Fruit fly (Drosophila melanogaster) whole organism, embryonic: ENCODE data around the gene CG34307.

Source experiments
- Adf1 ChIP-seq: fragments of 200-800 bp; sonication (Bioruptor generic); IDR thresholded peaks from 2 replicates; pipeline ENCODE4 v1.3.6; 2022; ENCODE audit warnings: missing biosample characterization, missing genetic modification characterization
- B-H1 ChIP-seq: fragments of 200-800 bp; sonication (Bioruptor generic); IDR thresholded peaks from 3 replicates; pipeline ENCODE4 v1.3.6; 2022; ENCODE audit warnings: missing biosample characterization, missing genetic modification characterization
- BtbVII ChIP-seq: fragments of 200-800 bp; sonication (Bioruptor generic); optimal IDR thresholded peaks from 3 replicates; lab custom pipeline; 2017; ENCODE audit warnings: missing biosample characterization, mild to moderate bottlenecking, missing genetic modification characterization
- CG10209 ChIP-seq: fragments of 200-800 bp; sonication (Bioruptor generic); optimal IDR thresholded peaks from 3 replicates; lab custom pipeline; 2017; ENCODE audit warnings: missing biosample characterization, mild to moderate bottlenecking, missing genetic modification characterization, missing genetic modification reagents
- CG11093 ChIP-seq: fragments of 200-800 bp; sonication (Bioruptor generic); IDR thresholded peaks from 3 replicates; pipeline ENCODE4 v1.3.6; 2022; ENCODE audit warnings: missing biosample characterization, missing genetic modification characterization
- CG11696 ChIP-seq: fragments of 200-800 bp; sonication (Bioruptor generic); IDR thresholded peaks from 2 replicates; pipeline ENCODE4 v1.3.6; 2022; ENCODE audit warnings: missing biosample characterization, missing genetic modification characterization
- CG12659 ChIP-seq: fragments of 200-800 bp; sonication (Bioruptor generic); optimal IDR thresholded peaks from 3 replicates; lab custom pipeline; 2017; ENCODE audit warnings: mild to moderate bottlenecking, missing biosample characterization, missing genetic modification reagents, missing genetic modification characterization
- CG12942 ChIP-seq: fragments of 200-800 bp; sonication (Bioruptor generic); optimal IDR thresholded peaks from 3 replicates; lab custom pipeline; 2016; ENCODE audit warnings: missing biosample characterization, missing genetic modification characterization
- CG13775 ChIP-seq: fragments of 200-800 bp; sonication (Bioruptor generic); optimal IDR thresholded peaks from 3 replicates; lab custom pipeline; 2017; ENCODE audit warnings: missing biosample characterization, mild to moderate bottlenecking, missing genetic modification characterization
- CG14667 ChIP-seq: fragments of 200-800 bp; sonication (Bioruptor generic); IDR thresholded peaks from 2 replicates; pipeline ENCODE4 v1.3.6; 2022; ENCODE audit warnings: missing biosample characterization, missing genetic modification characterization
- CG15073 ChIP-seq: fragments of 200-800 bp; sonication (Bioruptor generic); optimal IDR thresholded peaks from 2 replicates; lab custom pipeline; 2016; ENCODE audit warnings: missing biosample characterization, missing genetic modification characterization
- CG15479 ChIP-seq: fragments of 200-800 bp; sonication (Bioruptor generic); optimal IDR thresholded peaks from 3 replicates; lab custom pipeline; 2019; ENCODE audit warnings: missing biosample characterization, mild to moderate bottlenecking, missing genetic modification characterization, moderate library complexity
- CG18262 ChIP-seq: fragments of 200-800 bp; optimal IDR thresholded peaks from 3 replicates; lab custom pipeline; 2019; ENCODE audit warnings: missing biosample characterization, mild to moderate bottlenecking, missing genetic modification characterization, moderate library complexity
- CG18599 ChIP-seq: fragments of 200-800 bp; sonication (Bioruptor generic); optimal IDR thresholded peaks from 3 replicates; lab custom pipeline; 2017; ENCODE audit warnings: missing biosample characterization, missing genetic modification characterization, mild to moderate bottlenecking, moderate library complexity, missing genetic modification reagents
- CG2889 ChIP-seq: fragments of 200-800 bp; sonication (Bioruptor generic); IDR thresholded peaks from 3 replicates; pipeline ENCODE4 v1.3.6; 2022; ENCODE audit warnings: missing biosample characterization, missing genetic modification characterization
- CG31224 ChIP-seq: fragments of 200-800 bp; sonication (Bioruptor generic); IDR thresholded peaks from 2 replicates; pipeline ENCODE4 v1.3.6; 2022; ENCODE audit warnings: missing biosample characterization, missing genetic modification characterization
- CG32532 ChIP-seq: fragments of 200-800 bp; sonication (Bioruptor generic); IDR thresholded peaks from 2 replicates; pipeline ENCODE4 v1.3.6; 2022; ENCODE audit warnings: missing biosample characterization, missing genetic modification characterization
- CG32772 ChIP-seq: fragments of 200-800 bp; sonication (Bioruptor generic); IDR thresholded peaks from 2 replicates; pipeline ENCODE4 v1.3.6; 2022; ENCODE audit warnings: missing biosample characterization, missing genetic modification characterization
- CG4360 ChIP-seq: fragments of 200-800 bp; sonication (Bioruptor generic); IDR thresholded peaks from 2 replicates; pipeline ENCODE4 v1.3.6; 2022; ENCODE audit warnings: missing biosample characterization, missing genetic modification characterization
- CG6175 ChIP-seq: fragments of 200-800 bp; sonication (Bioruptor generic); IDR thresholded peaks from 3 replicates; pipeline ENCODE4 v1.3.6; 2022; ENCODE audit warnings: missing biosample characterization, missing genetic modification characterization
- CG6791 ChIP-seq: fragments of 200-800 bp; sonication (Bioruptor generic); IDR thresholded peaks from 3 replicates; pipeline ENCODE4 v1.3.6; 2022; ENCODE audit warnings: missing biosample characterization, missing genetic modification characterization; ENCODE audit not compliant: partially characterized antibody
- CG7357 ChIP-seq: fragments of 200-800 bp; sonication (Bioruptor generic); IDR thresholded peaks from 3 replicates; pipeline ENCODE4 v1.3.6; 2022; ENCODE audit warnings: missing biosample characterization, missing genetic modification characterization
- CG7745 ChIP-seq: fragments of 200-800 bp; sonication (Bioruptor generic); optimal IDR thresholded peaks from 2 replicates; lab custom pipeline; 2018; ENCODE audit warnings: missing biosample characterization, mild to moderate bottlenecking, missing genetic modification characterization, moderate library complexity
- CG8359 ChIP-seq: fragments of 200-800 bp; sonication (Bioruptor generic); optimal IDR thresholded peaks from 2 replicates; lab custom pipeline; 2017; ENCODE audit warnings: missing biosample characterization, mild to moderate bottlenecking, missing genetic modification characterization, borderline replicate concordance
- CG8388 ChIP-seq: fragments of 200-800 bp; sonication (Bioruptor generic); optimal IDR thresholded peaks from 2 replicates; lab custom pipeline; 2019; ENCODE audit warnings: missing biosample characterization, mild to moderate bottlenecking, missing genetic modification characterization, moderate library complexity
- CG8478 ChIP-seq: fragments of >200 bp; optimal IDR thresholded peaks from 2 replicates; lab custom pipeline; 2018
- CG9817 ChIP-seq: fragments of 200-800 bp; sonication (Bioruptor generic); optimal IDR thresholded peaks from 2 replicates; lab custom pipeline; 2018; ENCODE audit warnings: missing biosample characterization, mild to moderate bottlenecking, missing genetic modification characterization, moderate library complexity
- CG9876 ChIP-seq: fragments of 200-800 bp; sonication (Bioruptor generic); optimal IDR thresholded peaks from 2 replicates; lab custom pipeline; 2016; ENCODE audit warnings: missing biosample characterization, missing genetic modification characterization
- CG9932 ChIP-seq: fragments of 200-800 bp; sonication (Bioruptor generic); IDR thresholded peaks from 2 replicates; pipeline ENCODE4 v1.3.6; 2022; ENCODE audit warnings: missing biosample characterization, missing genetic modification characterization
- CTCF ChIP-seq: fragments of 200-800 bp; sonication (Bioruptor generic); optimal IDR thresholded peaks from 2 replicates; lab custom pipeline; 2017; ENCODE audit warnings: missing biosample characterization, mild to moderate bottlenecking, missing genetic modification characterization, moderate library complexity
- Ets97D ChIP-seq: fragments of 200-800 bp; sonication (Bioruptor generic); optimal IDR thresholded peaks from 3 replicates; lab custom pipeline; 2016; ENCODE audit warnings: missing biosample characterization, missing genetic modification characterization
- Hmr ChIP-seq: fragments of 200-800 bp; sonication (Bioruptor generic); optimal IDR thresholded peaks from 3 replicates; lab custom pipeline; 2017; ENCODE audit warnings: mild to moderate bottlenecking, missing biosample characterization, missing genetic modification reagents, missing genetic modification characterization
- Mes4 ChIP-seq: fragments of 200-800 bp; sonication (Bioruptor generic); optimal IDR thresholded peaks from 2 replicates; lab custom pipeline; 2016; ENCODE audit warnings: missing biosample characterization, missing genetic modification characterization
- NK7.1 ChIP-seq: fragments of 200-800 bp; sonication (Bioruptor generic); optimal IDR thresholded peaks from 3 replicates; lab custom pipeline; 2016; ENCODE audit warnings: missing biosample characterization, missing genetic modification characterization
- NfI ChIP-seq: fragments of 200-800 bp; sonication (Bioruptor generic); optimal IDR thresholded peaks from 3 replicates; lab custom pipeline; 2018; ENCODE audit warnings: missing biosample characterization, mild to moderate bottlenecking, missing genetic modification characterization, moderate library complexity
- ase ChIP-seq: fragments of 200-800 bp; sonication (Bioruptor generic); IDR thresholded peaks from 3 replicates; pipeline ENCODE4 v1.3.6; 2022; ENCODE audit warnings: missing biosample characterization, missing genetic modification characterization
- bbx ChIP-seq: fragments of 200-800 bp; sonication (Bioruptor generic); IDR thresholded peaks from 2 replicates; pipeline ENCODE4 v1.3.6; 2022; ENCODE audit warnings: missing biosample characterization, missing genetic modification characterization; ENCODE audit not compliant: partially characterized antibody
- bsh ChIP-seq, 2 experiments: fragments of 200-800 bp; sonication (Bioruptor generic); optimal IDR thresholded peaks; 2 replicates each; lab custom pipeline; 2017 to 2018; ENCODE audit warnings: mild to moderate bottlenecking in 2 of 2, missing biosample characterization in 2 of 2, missing genetic modification characterization in 2 of 2, moderate library complexity in 1 of 2
- cato ChIP-seq: fragments of 200-800 bp; sonication (Bioruptor generic); optimal IDR thresholded peaks from 2 replicates; lab custom pipeline; 2016; ENCODE audit warnings: missing biosample characterization, missing genetic modification characterization, borderline replicate concordance
- crc ChIP-seq: fragments of 200-800 bp; sonication (Bioruptor generic); optimal IDR thresholded peaks from 2 replicates; lab custom pipeline; 2016; ENCODE audit warnings: missing biosample characterization, missing genetic modification characterization
- fd64A ChIP-seq: fragments of 200-800 bp; sonication (Bioruptor generic); optimal IDR thresholded peaks from 3 replicates; lab custom pipeline; 2018; ENCODE audit warnings: missing biosample characterization, mild to moderate bottlenecking, missing genetic modification characterization
- hb ChIP-seq: fragments of 200-800 bp; sonication (Bioruptor generic); IDR thresholded peaks from 3 replicates; pipeline ENCODE4 v1.3.6; 2022; ENCODE audit warnings: missing biosample characterization, missing genetic modification characterization; ENCODE audit not compliant: partially characterized antibody
- her ChIP-seq: fragments of 200-800 bp; sonication (Bioruptor generic); optimal IDR thresholded peaks from 2 replicates; lab custom pipeline; 2016; ENCODE audit warnings: missing biosample characterization, missing genetic modification characterization
- insv ChIP-seq, 2 experiments: fragments of 200-800 bp; sonication (Bioruptor generic); optimal IDR thresholded peaks; 3 replicates each; lab custom pipeline; 2016 to 2018; ENCODE audit warnings: missing biosample characterization in 2 of 2, missing genetic modification characterization in 2 of 2
- maf-S ChIP-seq: fragments of 200-800 bp; sonication (Bioruptor generic); optimal IDR thresholded peaks from 2 replicates; lab custom pipeline; 2016; ENCODE audit warnings: missing biosample characterization, missing genetic modification characterization
- nmo ChIP-seq: fragments of 200-800 bp; sonication (Bioruptor generic); optimal IDR thresholded peaks from 2 replicates; lab custom pipeline; 2018; ENCODE audit warnings: missing biosample characterization, mild to moderate bottlenecking, missing genetic modification characterization, moderate library complexity
- oc ChIP-seq: fragments of 200-800 bp; sonication (Bioruptor generic); optimal IDR thresholded peaks from 2 replicates; lab custom pipeline; 2018; ENCODE audit warnings: missing biosample characterization, mild to moderate bottlenecking, missing genetic modification characterization, moderate library complexity
- pzg ChIP-seq: fragments of 200-800 bp; sonication (Bioruptor generic); optimal IDR thresholded peaks from 3 replicates; lab custom pipeline; 2018; ENCODE audit warnings: missing biosample characterization, mild to moderate bottlenecking, missing genetic modification characterization, moderate library complexity
- tll ChIP-seq, 2 experiments: fragments of 200-800 bp in 1 of 2; fragments of >200 bp in 1 of 2; sonication (Bioruptor generic) in 1 of 2; optimal IDR thresholded peaks; 2 replicates each; lab custom pipeline; 2017 to 2019; ENCODE audit warnings: missing biosample characterization in 2 of 2, missing genetic modification characterization in 2 of 2, mild to moderate bottlenecking in 1 of 2, moderate library complexity in 1 of 2
- trh ChIP-seq: fragments of 200-800 bp; sonication (Bioruptor generic); optimal IDR thresholded peaks from 2 replicates; lab custom pipeline; 2016; ENCODE audit warnings: missing biosample characterization, missing genetic modification characterization
- vfl ChIP-seq: fragments of 200-800 bp; sonication (Bioruptor generic); optimal IDR thresholded peaks from 2 replicates; lab custom pipeline; 2016; ENCODE audit warnings: missing biosample characterization, missing genetic modification characterization
- vvl ChIP-seq: fragments of 200-800 bp; sonication (Bioruptor generic); IDR thresholded peaks from 2 replicates; pipeline ENCODE4 v1.3.6; 2022; ENCODE audit warnings: missing biosample characterization, missing genetic modification characterization

Gene CG34307

dm6 chr3R:11855156-11855555, 42.2 kb upstream of the CG34307 start (continued):
- TF ChIP-seq fd64A (GFP tag; lab: Kevin White, UChicago), result no peak
- 0 out of 2 replicates have a peak, but pooled peaks have one; percentile 68 for TF ChIP-seq vvl (GFP tag; lab: Robert Waterston, UW)
- no peak for TF ChIP-seq CG6791
- no peak for TF ChIP-seq maf-S
- TF ChIP-seq trh, result no peak
- peak; percentile 17 for TF ChIP-seq CG8388 (GFP tag; lab: Kevin White, UChicago)
- TF ChIP-seq CG32532 (GFP tag; lab: Robert Waterston, UW), result peak; percentile 43; the same call in 1 of the 2 replicates
- no peak for TF ChIP-seq oc (tag; lab: Kevin White, UChicago)
- TF ChIP-seq CG7745, result no peak
- no peak for TF ChIP-seq insv (GFP tag; optimal IDR thresholded peaks at IDR 0.05; lab: Kevin White, UChicago)
- no peak for TF ChIP-seq BtbVII (GFP tag; lab: Kevin White, UChicago)
- TF ChIP-seq bsh (GFP tag; optimal IDR thresholded peaks at IDR 0.05; lab: Kevin White, UChicago), result peak in 1 of 2 experiments; percentile 42
- TF ChIP-seq cato, result no peak
- no peak for TF ChIP-seq CG9876 (GFP tag; lab: Kevin White, UChicago)
- no peak for TF ChIP-seq Ets97D (GFP tag; lab: Kevin White, UChicago)
- no peak for TF ChIP-seq her (GFP tag; lab: Kevin White, UChicago)
- TF ChIP-seq CG11093 (GFP tag; lab: Robert Waterston, UW), result no peak
- no peak for TF ChIP-seq CG2889 (GFP tag; lab: Robert Waterston, UW)
- TF ChIP-seq CG13775 (GFP tag; lab: Kevin White, UChicago), result no peak
- TF ChIP-seq CG12942 (GFP tag; lab: Kevin White, UChicago), result peak; percentile 21
- TF ChIP-seq CG11696 (GFP tag; lab: Robert Waterston, UW), result no peak
- TF ChIP-seq CG4360 (GFP tag; lab: Robert Waterston, UW), result no peak
- peak; percentile 19 for TF ChIP-seq nmo (GFP tag; lab: Kevin White, UChicago)
- TF ChIP-seq CG9932, result peak; percentile 17; the same call in 1 of the 2 replicates
- TF ChIP-seq CTCF, result no peak
- TF ChIP-seq CG31224 (GFP tag; lab: Robert Waterston, UW), result no peak
- no peak for TF ChIP-seq CG15073 (GFP tag; lab: Kevin White, UChicago)
- TF ChIP-seq Mes4 (GFP tag; lab: Kevin White, UChicago), result no peak
- no peak for TF ChIP-seq crc (GFP tag; lab: Kevin White, UChicago)
- TF ChIP-seq CG18599 (GFP tag; lab: Kevin White, UChicago), result peak; percentile 47
- peak; percentile 25 for TF ChIP-seq CG12659 (GFP tag; lab: Kevin White, UChicago)
- TF ChIP-seq bbx, result no peak
- TF ChIP-seq CG8478 (lab: Kevin White, UChicago), result no peak
- no peak for TF ChIP-seq Adf1 (GFP tag; lab: Robert Waterston, UW)
- TF ChIP-seq CG10209 (GFP tag; lab: Kevin White, UChicago), result peak; percentile 29
- TF ChIP-seq ase (GFP tag; lab: Robert Waterston, UW), result no peak
- TF ChIP-seq CG14667 (GFP tag; lab: Robert Waterston, UW), result no peak
- no peak for TF ChIP-seq CG15479 (GFP tag; lab: Kevin White, UChicago)
- TF ChIP-seq hb, result no peak
- TF ChIP-seq CG32772 (GFP tag; lab: Robert Waterston, UW), result no peak
- TF ChIP-seq CG6175 (GFP tag; lab: Robert Waterston, UW), result no peak
- no peak for TF ChIP-seq NfI (GFP tag; lab: Kevin White, UChicago)
- peak; percentile 19; the same call in 2 of the 3 replicates for TF ChIP-seq B-H1 (GFP tag; lab: Robert Waterston, UW)
- no peak for TF ChIP-seq NK7.1 (GFP tag; lab: Kevin White, UChicago)
- TF ChIP-seq CG18262 (tag; lab: Kevin White, UChicago), result peak; percentile 29
- no peak for TF ChIP-seq CG7357
- TF ChIP-seq CG9817 (tag; lab: Kevin White, UChicago), result no peak
- TF ChIP-seq CG8359, result no peak
- no peak for TF ChIP-seq vfl
- TF ChIP-seq pzg, result no peak
- peak; percentile 14 for TF ChIP-seq Hmr (GFP tag; lab: Kevin White, UChicago)
- TF ChIP-seq tll (GFP tag; optimal IDR thresholded peaks at IDR 0.05; lab: Kevin White, UChicago), result no peak
